Fruit fly (Drosophila melanogaster) whole organism, embryonic: Measurements from ENCODE around the gene GstD10.

Source experiments
- Adf1 ChIP-seq: fragments of 200-800 bp; sonication (Bioruptor generic); IDR thresholded peaks from 2 replicates; pipeline ENCODE4 v1.3.6; 2022; ENCODE audit warnings: missing biosample characterization, missing genetic modification characterization
- Asciz ChIP-seq: fragments of 200-800 bp; sonication (Bioruptor generic); optimal IDR thresholded peaks from 2 replicates; lab custom pipeline; 2017; ENCODE audit warnings: missing biosample characterization, mild to moderate bottlenecking, missing genetic modification characterization, missing genetic modification reagents
- CG10209 ChIP-seq: fragments of 200-800 bp; sonication (Bioruptor generic); optimal IDR thresholded peaks from 3 replicates; lab custom pipeline; 2017; ENCODE audit warnings: missing biosample characterization, mild to moderate bottlenecking, missing genetic modification characterization, missing genetic modification reagents
- CG13775 ChIP-seq: fragments of 200-800 bp; sonication (Bioruptor generic); optimal IDR thresholded peaks from 3 replicates; lab custom pipeline; 2017; ENCODE audit warnings: missing biosample characterization, mild to moderate bottlenecking, missing genetic modification characterization
- CG14860 ChIP-seq: fragments of 200-800 bp; sonication (Bioruptor generic); IDR thresholded peaks from 3 replicates; pipeline ENCODE4 v1.3.6; 2022; ENCODE audit warnings: missing biosample characterization, missing genetic modification characterization; ENCODE audit not compliant: partially characterized antibody
- CG15696 ChIP-seq: fragments of 200-800 bp; sonication (Bioruptor generic); optimal IDR thresholded peaks from 2 replicates; lab custom pipeline; 2019; ENCODE audit warnings: missing biosample characterization, mild to moderate bottlenecking, missing genetic modification characterization, moderate library complexity
- CG17802 ChIP-seq: fragments of 200-800 bp; sonication (Bioruptor generic); optimal IDR thresholded peaks from 2 replicates; lab custom pipeline; 2018; ENCODE audit warnings: missing biosample characterization, mild to moderate bottlenecking, missing genetic modification characterization, moderate library complexity
- CG1792 ChIP-seq: fragments of 200-800 bp; sonication (Bioruptor generic); optimal IDR thresholded peaks from 2 replicates; lab custom pipeline; 2016; ENCODE audit warnings: missing biosample characterization, missing genetic modification characterization
- CG2116 ChIP-seq: fragments of 200-800 bp; sonication (Bioruptor generic); optimal IDR thresholded peaks from 3 replicates; lab custom pipeline; 2018; ENCODE audit warnings: missing biosample characterization, mild to moderate bottlenecking, missing genetic modification characterization
- CG2875 ChIP-seq: fragments of 200-800 bp; sonication (Bioruptor generic); optimal IDR thresholded peaks from 2 replicates; lab custom pipeline; 2017; ENCODE audit warnings: missing biosample characterization, mild to moderate bottlenecking, missing genetic modification characterization, missing genetic modification reagents
- CG31388 ChIP-seq: fragments of 200-800 bp; sonication (Bioruptor generic); optimal IDR thresholded peaks from 2 replicates; lab custom pipeline; 2016; ENCODE audit warnings: missing biosample characterization, missing genetic modification characterization
- CG3163 ChIP-seq: fragments of 200-800 bp; sonication (Bioruptor generic); optimal IDR thresholded peaks from 3 replicates; lab custom pipeline; 2016; ENCODE audit warnings: missing biosample characterization, missing genetic modification characterization
- CG33213 ChIP-seq: fragments of 200-800 bp; sonication (Bioruptor generic); optimal IDR thresholded peaks from 3 replicates; lab custom pipeline; 2016; ENCODE audit warnings: missing biosample characterization, missing genetic modification characterization
- CG34422 ChIP-seq: fragments of 200-800 bp; sonication (Bioruptor generic); IDR thresholded peaks from 3 replicates; pipeline ENCODE4 v1.3.6; 2022; ENCODE audit warnings: missing biosample characterization, missing genetic modification characterization
- CG5180 ChIP-seq: fragments of 200-800 bp; sonication (Bioruptor generic); optimal IDR thresholded peaks from 3 replicates; lab custom pipeline; 2017; ENCODE audit warnings: missing biosample characterization, missing genetic modification characterization, mild to moderate bottlenecking, moderate library complexity, missing genetic modification reagents
- CG6689 ChIP-seq: fragments of 200-800 bp; sonication (Bioruptor generic); IDR thresholded peaks from 2 replicates; pipeline ENCODE4 v1.3.6; 2022; ENCODE audit warnings: missing biosample characterization, missing genetic modification characterization
- CG7928 ChIP-seq: fragments of 200-800 bp; sonication (Bioruptor generic); optimal IDR thresholded peaks from 2 replicates; lab custom pipeline; 2017; ENCODE audit warnings: missing biosample characterization, mild to moderate bottlenecking, missing genetic modification characterization
- CHES-1-like ChIP-seq: fragments of 200-800 bp; sonication (Bioruptor generic); optimal IDR thresholded peaks from 2 replicates; lab custom pipeline; 2016; ENCODE audit warnings: missing biosample characterization, missing genetic modification characterization
- D ChIP-seq, 2 experiments: fragments of 200-800 bp in 1 of 2; fragments of >200 bp in 1 of 2; sonication (Bioruptor generic) in 1 of 2; optimal IDR thresholded peaks; 2 replicates in 1 of 2; 3 replicates in 1 of 2; lab custom pipeline; 2017; ENCODE audit warnings: mild to moderate bottlenecking in 1 of 2, missing biosample characterization in 1 of 2, missing genetic modification characterization in 1 of 2, missing genetic modification reagents in 1 of 2
- D19B ChIP-seq: fragments of 200-800 bp; sonication (Bioruptor generic); optimal IDR thresholded peaks from 2 replicates; lab custom pipeline; 2017; ENCODE audit warnings: missing biosample characterization, mild to moderate bottlenecking, missing genetic modification characterization
- H15 ChIP-seq: fragments of 200-800 bp; sonication (Bioruptor generic); IDR thresholded peaks from 3 replicates; pipeline ENCODE4 v1.3.6; 2022; ENCODE audit warnings: missing biosample characterization, missing genetic modification characterization
- HHEX ChIP-seq: fragments of 200-800 bp; sonication (Bioruptor generic); optimal IDR thresholded peaks from 3 replicates; lab custom pipeline; 2017; ENCODE audit warnings: missing biosample characterization, mild to moderate bottlenecking, missing genetic modification characterization, missing genetic modification reagents
- Hmx ChIP-seq: fragments of 200-800 bp; sonication (Bioruptor generic); optimal IDR thresholded peaks from 2 replicates; lab custom pipeline; 2016; ENCODE audit warnings: missing biosample characterization, missing genetic modification characterization
- Opbp ChIP-seq: fragments of 200-800 bp; sonication (Bioruptor generic); IDR thresholded peaks from 3 replicates; pipeline ENCODE4 v1.3.6; 2022; ENCODE audit warnings: missing biosample characterization, missing genetic modification characterization; ENCODE audit not compliant: partially characterized antibody
- Ptx1 ChIP-seq: fragments of 200-800 bp; sonication (Bioruptor generic); IDR thresholded peaks from 2 replicates; pipeline ENCODE4 v1.3.6; 2022; ENCODE audit warnings: missing biosample characterization, missing genetic modification characterization
- Trl ChIP-seq, 3 experiments: fragments of >200 bp in 2 of 3; fragments of 200-800 bp in 1 of 3; sonication (Bioruptor generic) in 1 of 3; optimal IDR thresholded peaks; 2 replicates in 1 of 3; 3 replicates in 2 of 3; lab custom pipeline; 2016 to 2017; ENCODE audit warnings: missing biosample characterization in 1 of 3, missing genetic modification characterization in 1 of 3
- Xbp1 ChIP-seq: fragments of 200-800 bp; sonication (Bioruptor generic); optimal IDR thresholded peaks from 3 replicates; lab custom pipeline; 2016; ENCODE audit warnings: missing biosample characterization, mild to moderate bottlenecking, missing genetic modification characterization
- al ChIP-seq: fragments of 200-800 bp; sonication (Bioruptor generic); IDR thresholded peaks from 2 replicates; pipeline ENCODE4 v1.3.6; 2022; ENCODE audit warnings: missing biosample characterization, missing genetic modification characterization
- ato ChIP-seq: fragments of 200-800 bp; sonication (Bioruptor generic); IDR thresholded peaks from 2 replicates; pipeline ENCODE4 v1.3.6; 2022; ENCODE audit warnings: missing biosample characterization, missing genetic modification characterization; ENCODE audit not compliant: partially characterized antibody
- az2 ChIP-seq: fragments of 200-800 bp; sonication (Bioruptor generic); optimal IDR thresholded peaks from 3 replicates; lab custom pipeline; 2016; ENCODE audit warnings: missing biosample characterization, missing genetic modification characterization
- bbx ChIP-seq: fragments of 200-800 bp; sonication (Bioruptor generic); IDR thresholded peaks from 2 replicates; pipeline ENCODE4 v1.3.6; 2022; ENCODE audit warnings: missing biosample characterization, missing genetic modification characterization; ENCODE audit not compliant: partially characterized antibody
- bigmax ChIP-seq: fragments of 200-800 bp; sonication (Bioruptor generic); optimal IDR thresholded peaks from 2 replicates; lab custom pipeline; 2018; ENCODE audit warnings: missing biosample characterization, mild to moderate bottlenecking, missing genetic modification characterization
- chm ChIP-seq: fragments of 200-800 bp; sonication (Bioruptor generic); IDR thresholded peaks from 2 replicates; pipeline ENCODE4 v1.3.6; 2022; ENCODE audit warnings: missing biosample characterization, missing genetic modification characterization
- ems ChIP-seq: fragments of 200-800 bp; sonication (Bioruptor generic); optimal IDR thresholded peaks from 3 replicates; lab custom pipeline; 2016; ENCODE audit warnings: missing biosample characterization, missing genetic modification characterization
- eve ChIP-seq, 2 experiments: fragments of >200 bp; optimal IDR thresholded peaks; 2 replicates each; lab custom pipeline; 2017; ENCODE audit warnings: missing biosample characterization in 2 of 2, missing genetic modification characterization in 2 of 2
- hkb ChIP-seq, 2 experiments: fragments of 200-800 bp in 1 of 2; fragments of >200 bp in 1 of 2; sonication (Bioruptor generic) in 1 of 2; IDR thresholded peaks in 1 of 2; optimal IDR thresholded peaks in 1 of 2; 2 replicates each; pipeline versions ENCODE4 v1.3.6 to Lab custom; 2017 to 2022; ENCODE audit warnings: missing biosample characterization in 1 of 2, missing genetic modification characterization in 1 of 2
- nau ChIP-seq: fragments of 200-800 bp; sonication (Bioruptor generic); optimal IDR thresholded peaks from 3 replicates; lab custom pipeline; 2017; ENCODE audit warnings: missing biosample characterization, mild to moderate bottlenecking, missing genetic modification characterization, missing genetic modification reagents
- nmo ChIP-seq: fragments of 200-800 bp; sonication (Bioruptor generic); optimal IDR thresholded peaks from 2 replicates; lab custom pipeline; 2018; ENCODE audit warnings: missing biosample characterization, mild to moderate bottlenecking, missing genetic modification characterization, moderate library complexity
- sd ChIP-seq: fragments of 200-800 bp; sonication (Bioruptor generic); optimal IDR thresholded peaks from 3 replicates; lab custom pipeline; 2018; ENCODE audit warnings: missing biosample characterization, mild to moderate bottlenecking, missing genetic modification characterization, moderate library complexity
- sens ChIP-seq: fragments of 200-800 bp; sonication (Bioruptor generic); peaks from one replicate; lab custom pipeline; 2016; ENCODE audit warnings: missing biosample characterization, missing genetic modification characterization
- seq ChIP-seq: fragments of 200-800 bp; sonication (Bioruptor generic); IDR thresholded peaks from 2 replicates; pipeline ENCODE4 v1.3.6; 2022; ENCODE audit warnings: missing biosample characterization, missing genetic modification characterization
- stwl ChIP-seq: fragments of 200-800 bp; sonication (Bioruptor generic); optimal IDR thresholded peaks from 3 replicates; lab custom pipeline; 2018; ENCODE audit warnings: missing biosample characterization, mild to moderate bottlenecking, missing genetic modification characterization, moderate library complexity
- sug ChIP-seq: fragments of 200-800 bp; optimal IDR thresholded peaks from 2 replicates; lab custom pipeline; 2019; ENCODE audit warnings: missing biosample characterization, mild to moderate bottlenecking, missing genetic modification characterization, moderate library complexity
- yki ChIP-seq: fragments of >200 bp; optimal IDR thresholded peaks from 3 replicates; lab custom pipeline; 2018
- zen ChIP-seq: fragments of 200-800 bp; sonication (Bioruptor generic); optimal IDR thresholded peaks from 3 replicates; lab custom pipeline; 2018; ENCODE audit warnings: missing biosample characterization, mild to moderate bottlenecking, missing genetic modification characterization, moderate library complexity
- zfh1 ChIP-seq: fragments of 200-800 bp; sonication (Bioruptor generic); IDR thresholded peaks from 3 replicates; pipeline ENCODE4 v1.3.6; 2022; ENCODE audit warnings: missing biosample characterization, missing genetic modification characterization

GstD10 gene

dm6 chr3R:12370643-12370995 lies 5.1 kb upstream of the GstD10 start (continued):
- TF ChIP-seq CG34422 (GFP tag; lab: Robert Waterston, UW) (peak; percentile 10; the same call in 1 of the 3 replicates), Trl (optimal IDR thresholded peaks at IDR 0.05; lab: Kevin White, UChicago) (peak; percentile 53 to 72), Trl (GFP tag; optimal IDR thresholded peaks at IDR 0.05; lab: Kevin White, UChicago) (no peak), CG3163 (GFP tag; lab: Kevin White, UChicago) (peak; percentile 94), CG6689 (GFP tag; lab: Robert Waterston, UW) (no peak), sd (tag; lab: Kevin White, UChicago) (peak; percentile 92), Opbp (GFP tag; lab: Robert Waterston, UW) (no peak), D (optimal IDR thresholded peaks at IDR 0.05; lab: Kevin White, UChicago) (no peak), D (GFP tag; optimal IDR thresholded peaks at IDR 0.05; lab: Kevin White, UChicago) (no peak), Adf1 (GFP tag; lab: Robert Waterston, UW) (no peak), CG1792 (no peak), chm (peak; percentile 27; the same call in 1 of the 2 replicates), CG13775 (GFP tag; lab: Kevin White, UChicago) (no peak)

- TF ChIP-seq CG6689 (GFP tag; lab: Robert Waterston, UW), result no peak
- peak; percentile 2 for TF ChIP-seq CG31388 (GFP tag; lab: Kevin White, UChicago)
- TF ChIP-seq hkb (optimal IDR thresholded peaks at IDR 0.05; lab: Kevin White, UChicago), result no peak
- no peak for TF ChIP-seq hkb (GFP tag; IDR thresholded peaks at IDR 0.05; lab: Robert Waterston, UW)
- TF ChIP-seq CG5180 (GFP tag; lab: Kevin White, UChicago), result no peak
- TF ChIP-seq bbx, result no peak
- TF ChIP-seq Hmx, result no peak
- TF ChIP-seq nau (GFP tag; lab: Kevin White, UChicago), result peak; percentile 0
- no peak for TF ChIP-seq CG2875
- peak; percentile 18 for TF ChIP-seq CG33213 (GFP tag; lab: Kevin White, UChicago)
- no peak for TF ChIP-seq seq (GFP tag; lab: Robert Waterston, UW)
- TF ChIP-seq ems (GFP tag; lab: Kevin White, UChicago), result no peak
- TF ChIP-seq Asciz (GFP tag; lab: Kevin White, UChicago), result no peak
- peak; percentile 30 for TF ChIP-seq zen (tag; lab: Kevin White, UChicago)
- TF ChIP-seq Xbp1 (GFP tag; lab: Kevin White, UChicago), result no peak
- TF ChIP-seq D19B (GFP tag; lab: Kevin White, UChicago), result no peak
- TF ChIP-seq eve (GFP tag; optimal IDR thresholded peaks at IDR 0.05; lab: Kevin White, UChicago), result peak in 1 of 2 experiments; percentile 13
- TF ChIP-seq CG15696 (tag; lab: Kevin White, UChicago), result peak; percentile 67
- TF ChIP-seq al (GFP tag; lab: Robert Waterston, UW), result no peak
- no peak for TF ChIP-seq CG14860 (GFP tag; lab: Robert Waterston, UW)
- TF ChIP-seq nmo, result no peak
- TF ChIP-seq stwl, result peak; percentile 23
- no peak for TF ChIP-seq HHEX (GFP tag; lab: Kevin White, UChicago)
- TF ChIP-seq CHES-1-like (GFP tag; lab: Kevin White, UChicago), result no peak
- no peak for TF ChIP-seq CG7928
- TF ChIP-seq bigmax (GFP tag; lab: Kevin White, UChicago), result no peak
- TF ChIP-seq yki, result no peak
- no peak for TF ChIP-seq CG17802 (tag; lab: Kevin White, UChicago)
- TF ChIP-seq Ptx1, result 0 out of 2 replicates have a peak, but pooled peaks have one; percentile 1
- no peak for TF ChIP-seq CG2116
- TF ChIP-seq az2 (GFP tag; lab: Kevin White, UChicago), result peak; percentile 4
- peak; percentile 97 for TF ChIP-seq sug (tag; lab: Kevin White, UChicago)
- TF ChIP-seq H15 (GFP tag; lab: Robert Waterston, UW), result no peak
- TF ChIP-seq zfh1 (GFP tag; lab: Robert Waterston, UW), result no peak
- TF ChIP-seq sens (GFP tag; lab: Kevin White, UChicago), result peak; percentile 69
- no peak for TF ChIP-seq ato (GFP tag; lab: Robert Waterston, UW)
- no peak for TF ChIP-seq CG10209 (GFP tag; lab: Kevin White, UChicago)
These were observed 4.5 kb upstream of the GstD10 start for dm6 chr3R:12369793-12370642.
